Fruit fly (Drosophila melanogaster): ENCODE results near the gene Rac1.

Rac1 gene

dm6 chr3L:1277937-1278336 lies 24.5 kb downstream of the Rac1 start:
- no peak for TF ChIP-seq luna (GFP tag; optimal IDR thresholded peaks at IDR 0.05)
- TF ChIP-seq ewg (GFP tag; optimal IDR thresholded peaks at IDR 0.05) = no peak
- TF ChIP-seq Sox100B (GFP tag; optimal IDR thresholded peaks at IDR 0.05) = no peak
- no peak for TF ChIP-seq CG10321 (GFP tag; IDR thresholded peaks at IDR 0.05)
- no peak for TF ChIP-seq CG11560 (tag; IDR thresholded peaks at IDR 0.05)
- no peak for TF ChIP-seq CG12942 (GFP tag; optimal IDR thresholded peaks at IDR 0.05)
- TF ChIP-seq ci (GFP tag; IDR thresholded peaks at IDR 0.05) = no peak

dm6 chr3L:1275767-1276166 lies 26.7 kb downstream of the Rac1 start, which contains the start of gene CG32333:
Gene CG32333, plus strand, starts transcription at chr3L:1275956.
- TF ChIP-seq tll (GFP tag; optimal IDR thresholded peaks at IDR 0.05) (no peak), ewg (GFP tag; optimal IDR thresholded peaks at IDR 0.05) (peak; percentile 53), ssp (GFP tag; IDR thresholded peaks at IDR 0.05) (no peak), CG42726 (GFP tag; IDR thresholded peaks at IDR 0.05; ENCODE audit: partially characterized antibody) (peak; percentile 45; the same call in 1 of the 2 replicates), CG13894 (tag; optimal IDR thresholded peaks at IDR 0.05) (peak; percentile 19), abd-A (tag; optimal IDR thresholded peaks at IDR 0.05) (peak; percentile 2), HLH4C (GFP tag; IDR thresholded peaks at IDR 0.05; ENCODE audit: partially characterized antibody) (0 out of 3 replicates have a peak, but pooled peaks have one; percentile 15), Med (GFP tag) (peak; percentile 67), CG12769 (tag; optimal IDR thresholded peaks at IDR 0.05) (peak; percentile 28), CG16863 (GFP tag; optimal IDR thresholded peaks at IDR 0.05) (no peak), CG16779 (GFP tag; IDR thresholded peaks at IDR 0.05) (0 out of 2 replicates have a peak, but pooled peaks have one; percentile 16), Atf3 (GFP tag; optimal IDR thresholded peaks at IDR 0.05) (no peak), CG3163 (GFP tag; optimal IDR thresholded peaks at IDR 0.05) (peak; percentile 71), Deaf1 (tag; optimal IDR thresholded peaks at IDR 0.05) (peak; percentile 91), chinmo (GFP tag; IDR thresholded peaks at IDR 0.05; ENCODE audit: partially characterized antibody) (0 out of 4 replicates have a peak, but pooled peaks have one; percentile 35), Spps (tag; optimal IDR thresholded peaks at IDR 0.05) (no peak), ranshi (GFP tag; IDR thresholded peaks at IDR 0.05) (peak; percentile 34; the same call in 1 of the 2 replicates), CG17829 (tag; optimal IDR thresholded peaks at IDR 0.05) (no peak), Jarid2 (GFP tag; optimal IDR thresholded peaks at IDR 0.05) (peak; percentile 45), sd (tag; optimal IDR thresholded peaks at IDR 0.05) (peak; percentile 31), Trl (optimal IDR thresholded peaks at IDR 0.05) (peak; percentile 42 to 68), Trl (GFP tag; optimal IDR thresholded peaks at IDR 0.05) (no peak)

- TF ChIP-seq Drgx (GFP tag; IDR thresholded peaks at IDR 0.05) (0 out of 2 replicates have a peak, but pooled peaks have one; percentile 29), CG11085 (GFP tag; IDR thresholded peaks at IDR 0.05) (no peak), Dip2 (GFP tag; IDR thresholded peaks at IDR 0.05) (no peak), bbx (GFP tag; IDR thresholded peaks at IDR 0.05; ENCODE audit: partially characterized antibody) (no peak), B-H2 (GFP tag; optimal IDR thresholded peaks at IDR 0.05) (no peak), sd (tag; optimal IDR thresholded peaks at IDR 0.05) (peak; percentile 85), CG4730 (GFP tag; IDR thresholded peaks at IDR 0.05) (no peak), Hr78 (GFP tag; optimal IDR thresholded peaks at IDR 0.05) (no peak), CG18262 (tag; optimal IDR thresholded peaks at IDR 0.05) (no peak), CG31224 (GFP tag; IDR thresholded peaks at IDR 0.05) (no peak), CG14860 (GFP tag; IDR thresholded peaks at IDR 0.05; ENCODE audit: partially characterized antibody) (0 out of 3 replicates have a peak, but pooled peaks have one; percentile 10), ro (GFP tag; IDR thresholded peaks at IDR 0.05) (no peak), fu2 (GFP tag; optimal IDR thresholded peaks at IDR 0.05) (no peak), CG8924 (tag; optimal IDR thresholded peaks at IDR 0.05) (no peak), ato (GFP tag; IDR thresholded peaks at IDR 0.05; ENCODE audit: partially characterized antibody) (0 out of 2 replicates have a peak, but pooled peaks have one; percentile 21), Dbx (GFP tag; IDR thresholded peaks at IDR 0.05) (no peak)
Observed at dm6 chr3L:1269013-1269412, 33.5 kb downstream of the Rac1 start.

Data from whole organism, embryonic.